Worm (Caenorhabditis elegans) whole organism, late embryonic: ENCODE measurements around the gene ndub-6.

Source experiments
- ama-1 ChIP-seq: fragments of 150-350 bp; optimal IDR thresholded peaks from 2 replicates; lab custom pipeline; 2014
- elt-2 ChIP-seq: sonication (generic microtip); optimal IDR thresholded peaks from 2 replicates; lab custom pipeline; 2016; ENCODE audit warnings: missing genetic modification reagents, missing genetic modification characterization, missing compliant biosample characterization
- fkh-10 ChIP-seq: fragments of 150-350 bp; optimal IDR thresholded peaks from 2 replicates; lab custom pipeline; 2014; ENCODE audit warnings: missing biosample characterization, missing genetic modification reagents, missing genetic modification characterization
- hlh-15 ChIP-seq: sonication (generic microtip); optimal IDR thresholded peaks from 2 replicates; lab custom pipeline; 2016; ENCODE audit warnings: missing genetic modification characterization, missing compliant biosample characterization
- pqm-1 ChIP-seq: sonication (generic microtip); optimal IDR thresholded peaks from 2 replicates; lab custom pipeline; 2016; ENCODE audit warnings: missing genetic modification characterization, missing compliant biosample characterization
- sox-4 ChIP-seq: sonication (generic microtip); optimal IDR thresholded peaks from 2 replicates; lab custom pipeline; 2017; ENCODE audit warnings: mild to moderate bottlenecking, missing genetic modification characterization, inconsistent platforms, missing compliant biosample characterization
- tbx-2 ChIP-seq: sonication (generic microtip); optimal IDR thresholded peaks from 2 replicates; lab custom pipeline; 2016; ENCODE audit warnings: missing genetic modification characterization, missing compliant biosample characterization

DNA sequence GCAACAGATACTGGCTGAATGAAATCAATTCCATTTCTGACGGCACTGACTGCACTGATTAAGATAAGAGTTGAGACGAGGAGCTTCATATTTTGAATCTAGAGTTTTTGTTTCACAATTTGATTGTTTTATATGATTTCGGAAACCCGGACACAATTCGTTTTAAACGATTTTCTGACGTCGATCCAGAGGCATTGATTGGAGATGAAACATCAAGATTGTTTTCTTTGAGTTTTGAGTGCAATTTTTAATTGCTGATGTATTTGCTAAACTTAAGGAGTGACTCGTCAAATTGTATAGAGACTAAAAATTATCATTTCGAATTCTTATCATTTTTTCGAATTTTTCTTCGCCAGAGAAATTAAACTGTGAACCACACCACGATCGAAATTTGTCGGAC lies 24.4 kb upstream of the ndub-6 start, which contains the start of gene lys-6:
- no peak for TF ChIP-seq tbx-2
- no peak for TF ChIP-seq ama-1 (lab: Kevin White, UChicago)
- no peak for TF ChIP-seq elt-2
- no peak for TF ChIP-seq hlh-15 (tag; lab: Kevin White, UChicago)
- no peak for TF ChIP-seq sox-4
- no peak for TF ChIP-seq pqm-1 (tag; lab: Kevin White, UChicago)
- TF ChIP-seq fkh-10 (GFP tag; lab: Kevin White, UChicago): no peak
